Worm (Caenorhabditis elegans): ENCODE measurements around the gene ufbp-1.

Gene ufbp-1

ce11 chrIII:8443557-8444131, at the start of gene ufbp-1:
TSS of gene ufbp-1 (minus strand) at chrIII:8443607.
- no peak for TF ChIP-seq lir-1 (GFP tag; conservative IDR thresholded peaks at IDR 0.05)
- TF ChIP-seq ZK185.1 (tag; optimal IDR thresholded peaks at IDR 0.05; ENCODE audit: poor library complexity, severe bottlenecking) = peak; percentile 27
- peak; percentile 33 for TF ChIP-seq him-1 (tag; optimal IDR thresholded peaks at IDR 0.05)
- no peak for TF ChIP-seq rcor-1 (GFP tag; IDR thresholded peaks at IDR 0.05)
- TF ChIP-seq nhr-80 (tag; optimal IDR thresholded peaks at IDR 0.05) = peak; percentile 44
- peak; percentile 33; the same call in 1 of the 2 replicates for TF ChIP-seq madf-3 (GFP tag; IDR thresholded peaks at IDR 0.05)
- peak; percentile 91 for TF ChIP-seq Y56A3A.18 (GFP tag; IDR thresholded peaks at IDR 0.05)
- TF ChIP-seq Y95B8A.8 (GFP tag; IDR thresholded peaks at IDR 0.05) = no peak
- peak; percentile 70 for TF ChIP-seq dox-1 (GFP tag; IDR thresholded peaks at IDR 0.05)
- peak; percentile 53 for TF ChIP-seq cebp-1 (GFP tag; IDR thresholded peaks at IDR 0.05)
- peak; percentile 88 for TF ChIP-seq cebp-1 (tag; optimal IDR thresholded peaks at IDR 0.05)
- peak; percentile 80 for TF ChIP-seq egl-44 (GFP tag; IDR thresholded peaks at IDR 0.05)
- no peak for TF ChIP-seq F33H1.4 (GFP tag; IDR thresholded peaks at IDR 0.05)
- TF ChIP-seq K11D2.4 (GFP tag; IDR thresholded peaks at IDR 0.05) = no peak
- peak; percentile 91 for TF ChIP-seq atf-7 (tag; optimal IDR thresholded peaks at IDR 0.05)
- TF ChIP-seq Y53G8AR.9 (GFP tag; conservative IDR thresholded peaks at IDR 0.05) = peak; percentile 93
- TF ChIP-seq T26A5.8 (tag; optimal IDR thresholded peaks at IDR 0.05) = peak; percentile 77
- no peak for TF ChIP-seq dpl-1 (GFP tag; optimal IDR thresholded peaks at IDR 0.05)
- peak; percentile 93 for TF ChIP-seq nfyb-1 (GFP tag; IDR thresholded peaks at IDR 0.05)
- TF ChIP-seq athp-1 (tag; optimal IDR thresholded peaks at IDR 0.05) = peak; percentile 94
- TF ChIP-seq rpc-1 (optimal IDR thresholded peaks at IDR 0.05) = no peak
- TF ChIP-seq rpc-1 (tag; optimal IDR thresholded peaks at IDR 0.05) = no peak
- peak; percentile 86 for TF ChIP-seq attf-5 (GFP tag; optimal IDR thresholded peaks at IDR 0.05)
- peak; percentile 88 for TF ChIP-seq lin-54 (GFP tag; optimal IDR thresholded peaks at IDR 0.05)
- TF ChIP-seq F10E7.11 (tag; optimal IDR thresholded peaks at IDR 0.05) = peak; percentile 83
- peak; percentile 36 for TF ChIP-seq lin-40 (tag; optimal IDR thresholded peaks at IDR 0.05)
- peak; percentile 22; the same call in 1 of the 2 replicates for TF ChIP-seq ceh-100 (GFP tag; IDR thresholded peaks at IDR 0.05)
- TF ChIP-seq mcd-1 (GFP tag; IDR thresholded peaks at IDR 0.05) = peak; percentile 57; the same call in 1 of the 2 replicates
- TF ChIP-seq ztf-3 (GFP tag; optimal IDR thresholded peaks at IDR 0.05) = peak; percentile 57
- TF ChIP-seq akir-1 (GFP tag; optimal IDR thresholded peaks at IDR 0.05) = peak; percentile 27
- peak; percentile 83 for TF ChIP-seq gei-17 (GFP tag; optimal IDR thresholded peaks at IDR 0.05)
- TF ChIP-seq ceh-58 (GFP tag; IDR thresholded peaks at IDR 0.05) = 0 out of 2 replicates have a peak, but pooled peaks have one; percentile 23
- TF ChIP-seq nhr-27 (tag; optimal IDR thresholded peaks at IDR 0.05) = peak; percentile 18
- TF ChIP-seq ceh-27 (GFP tag; optimal IDR thresholded peaks at IDR 0.05) = peak; percentile 67
- peak; percentile 34 for TF ChIP-seq fkh-3 (tag; optimal IDR thresholded peaks at IDR 0.05)
- peak; percentile 91 to 94 for TF ChIP-seq let-607 (tag; optimal IDR thresholded peaks at IDR 0.05)
- peak; percentile 75 for TF ChIP-seq F57C9.4 (tag; optimal IDR thresholded peaks at IDR 0.05)
- TF ChIP-seq T07F8.4 (tag; optimal IDR thresholded peaks at IDR 0.05) = peak; percentile 58
- TF ChIP-seq hlh-12 (tag; optimal IDR thresholded peaks at IDR 0.05) = no peak
- peak; percentile 53; the same call in 1 of the 2 replicates for TF ChIP-seq F39B2.1 (GFP tag; IDR thresholded peaks at IDR 0.05)
- TF ChIP-seq ccch-3 (GFP tag; optimal IDR thresholded peaks at IDR 0.05) = peak; percentile 54
- TF ChIP-seq unc-130 (GFP tag; optimal IDR thresholded peaks at IDR 0.05) = peak; percentile 63
- TF ChIP-seq chd-7 (tag; optimal IDR thresholded peaks at IDR 0.05) = peak; percentile 91
- 0 out of 2 replicates have a peak, but pooled peaks have one; percentile 8 for TF ChIP-seq lag-1 (GFP tag; IDR thresholded peaks at IDR 0.05)
- peak; percentile 93 for TF ChIP-seq zim-3 (tag; optimal IDR thresholded peaks at IDR 0.05)
- TF ChIP-seq ets-4 (GFP tag; optimal IDR thresholded peaks at IDR 0.05) = peak; percentile 64
- no peak for TF ChIP-seq hmg-20 (GFP tag; IDR thresholded peaks at IDR 0.05)
- 0 out of 2 replicates have a peak, but pooled peaks have one; percentile 61 for TF ChIP-seq ceh-40 (GFP tag; IDR thresholded peaks at IDR 0.05)
- peak; percentile 59 for TF ChIP-seq ztf-22 (GFP tag; optimal IDR thresholded peaks at IDR 0.05)
